Worm (Caenorhabditis elegans) whole organism, L4 larva: Measurements from ENCODE around the gene daf-14.

Experiments used
- F26F4.8 ChIP-seq: fragments of 200-800 bp; sonication (Bioruptor generic); conservative IDR thresholded peaks from 2 replicates; pipeline ENCODE4 v1.3.6; 2022; ENCODE audit warnings: missing genetic modification characterization, missing compliant biosample characterization
- F44E2.7 ChIP-seq: fragments of 200-800 bp; sonication (Bioruptor generic); IDR thresholded peaks from 2 replicates; pipeline ENCODE4 v2.1.2; 2022; ENCODE audit warnings: missing genetic modification characterization, missing compliant biosample characterization
- Y105C5A.15 ChIP-seq: fragments of 200-800 bp; sonication (Bioruptor generic); IDR thresholded peaks from 2 replicates; pipeline ENCODE4 v1.3.6; 2022; ENCODE audit warnings: missing genetic modification characterization, missing compliant biosample characterization
- Y48G9A.11 ChIP-seq: fragments of 200-800 bp; sonication (Bioruptor generic); IDR thresholded peaks from 2 replicates; pipeline ENCODE4 v1.3.6; 2022; ENCODE audit warnings: missing genetic modification reagents, missing genetic modification characterization, missing compliant biosample characterization
- Y5F2A.4 ChIP-seq: fragments of 200-800 bp; sonication (Bioruptor generic); optimal IDR thresholded peaks from 2 replicates; lab custom pipeline; 2018; ENCODE audit warnings: mild to moderate bottlenecking, missing genetic modification characterization, missing compliant biosample characterization
- ZK337.2 ChIP-seq: fragments of 200-800 bp; sonication (Bioruptor generic); IDR thresholded peaks from 2 replicates; pipeline ENCODE4 v1.3.6; 2022; ENCODE audit warnings: missing genetic modification reagents, missing genetic modification characterization, missing compliant biosample characterization
- aha-1 ChIP-seq: fragments of 150-350 bp; peaks from one replicate; lab custom pipeline; 2014; ENCODE audit warnings: missing biosample characterization, missing genetic modification characterization
- attf-4 ChIP-seq: sonication (generic microtip); optimal IDR thresholded peaks from 3 replicates; lab custom pipeline; 2017; ENCODE audit warnings: missing biosample characterization, missing genetic modification characterization
- ceh-20 ChIP-seq: fragments of 200-800 bp; sonication (Bioruptor generic); IDR thresholded peaks from 2 replicates; pipeline ENCODE4 v1.3.6; 2022; ENCODE audit warnings: missing genetic modification reagents, missing genetic modification characterization, missing compliant biosample characterization
- ceh-62 ChIP-seq: sonication (generic microtip); optimal IDR thresholded peaks from 2 replicates; lab custom pipeline; 2017; ENCODE audit warnings: missing biosample characterization, missing genetic modification characterization
- ces-1 ChIP-seq: fragments of 150-350 bp; sonication (generic microtip); optimal IDR thresholded peaks from 4 replicates; lab custom pipeline; 2014; ENCODE audit warnings: missing biosample characterization, missing genetic modification reagents, missing genetic modification characterization
- ctbp-1 ChIP-seq: fragments of 200-800 bp; sonication (Bioruptor generic); IDR thresholded peaks from 2 replicates; pipeline ENCODE4 v1.3.6; 2022; ENCODE audit warnings: missing genetic modification reagents, missing genetic modification characterization, missing compliant biosample characterization
- daf-16 ChIP-seq, 3 experiments: sonication (generic microtip); optimal IDR thresholded peaks; 2 replicates each; lab custom pipeline; 2016 to 2017; ENCODE audit warnings: missing genetic modification characterization in 3 of 3, missing genetic modification reagents in 3 of 3, mild to moderate bottlenecking in 2 of 3, missing compliant biosample characterization in 2 of 3, missing biosample characterization in 1 of 3, moderate library complexity in 1 of 3
- daf-8 ChIP-seq: fragments of 200-800 bp; sonication (Bioruptor generic); IDR thresholded peaks from 2 replicates; pipeline ENCODE4 v1.3.6; 2022; ENCODE audit warnings: missing genetic modification characterization, missing compliant biosample characterization
- dmd-6 ChIP-seq: fragments of 200-800 bp; sonication (Bioruptor generic); IDR thresholded peaks from 2 replicates; pipeline ENCODE4 v1.3.6; 2022; ENCODE audit warnings: missing genetic modification reagents, missing genetic modification characterization, missing compliant biosample characterization
- dmd-9 ChIP-seq: fragments of 200-800 bp; sonication (Bioruptor generic); IDR thresholded peaks from 2 replicates; pipeline ENCODE4 v1.3.6; 2022; ENCODE audit warnings: missing genetic modification reagents, missing genetic modification characterization, missing compliant biosample characterization
- hlh-11 ChIP-seq: fragments of 200-800 bp; sonication (Bioruptor generic); optimal IDR thresholded peaks from 2 replicates; lab custom pipeline; 2018; ENCODE audit warnings: mild to moderate bottlenecking, missing genetic modification characterization, missing compliant biosample characterization
- lin-29 ChIP-seq: fragments of 200-800 bp; sonication (Bioruptor generic); IDR thresholded peaks from 2 replicates; pipeline ENCODE4 v1.3.6; 2022; ENCODE audit warnings: missing genetic modification reagents, missing genetic modification characterization, missing compliant biosample characterization
- lin-38 ChIP-seq: fragments of 200-800 bp; sonication (Bioruptor generic); IDR thresholded peaks from 2 replicates; pipeline ENCODE4 v1.3.6; 2022; ENCODE audit warnings: missing genetic modification reagents, missing genetic modification characterization, missing compliant biosample characterization
- lin-39 ChIP-seq: fragments of 150-350 bp; optimal IDR thresholded peaks from 2 replicates; lab custom pipeline; 2014; ENCODE audit warnings: missing biosample characterization, missing genetic modification reagents, missing genetic modification characterization
- lir-3 ChIP-seq: sonication (generic microtip); optimal IDR thresholded peaks from 2 replicates; lab custom pipeline; 2016; ENCODE audit warnings: mild to moderate bottlenecking, missing genetic modification characterization, missing compliant biosample characterization
- madf-5 ChIP-seq, 2 experiments: fragments of 200-800 bp; sonication (Bioruptor generic); IDR thresholded peaks; 2 replicates each; pipeline ENCODE4 v1.3.6; 2022; ENCODE audit warnings: missing compliant biosample characterization in 2 of 2, missing genetic modification characterization in 2 of 2
- madf-9 ChIP-seq: fragments of 200-800 bp; sonication (Bioruptor generic); conservative IDR thresholded peaks from 2 replicates; pipeline ENCODE4 v1.3.6; 2022; ENCODE audit warnings: missing genetic modification reagents, missing genetic modification characterization, missing compliant biosample characterization
- mes-2 ChIP-seq: sonication (generic microtip); optimal IDR thresholded peaks from 2 replicates; lab custom pipeline; 2016; ENCODE audit warnings: missing genotype, mild to moderate bottlenecking, missing genetic modification characterization, missing compliant biosample characterization; ENCODE audit not compliant: poor library complexity, severe bottlenecking
- nhr-11 ChIP-seq: fragments of 150-350 bp; optimal IDR thresholded peaks from 2 replicates; lab custom pipeline; 2014; ENCODE audit warnings: missing biosample characterization, missing genetic modification characterization
- nhr-111 ChIP-seq: fragments of 200-800 bp; sonication (Bioruptor generic); optimal IDR thresholded peaks from 2 replicates; lab custom pipeline; 2018; ENCODE audit warnings: mild to moderate bottlenecking, missing genetic modification characterization, missing compliant biosample characterization
- nhr-25 ChIP-seq: sonication (generic microtip); optimal IDR thresholded peaks from 2 replicates; lab custom pipeline; 2017; ENCODE audit warnings: missing genetic modification characterization, mild to moderate bottlenecking, missing compliant biosample characterization, antibody characterized with exemption, moderate library complexity, borderline replicate concordance; ENCODE audit not compliant: insufficient read depth
- nhr-28 ChIP-seq: fragments of 150-350 bp; optimal IDR thresholded peaks from 2 replicates; lab custom pipeline; 2014; ENCODE audit warnings: missing biosample characterization, missing genetic modification characterization
- nhr-42 ChIP-seq: fragments of 200-800 bp; sonication (Bioruptor generic); IDR thresholded peaks from 2 replicates; pipeline ENCODE4 v1.3.6; 2022; ENCODE audit warnings: missing genetic modification characterization, missing compliant biosample characterization
- nhr-48 ChIP-seq: sonication (generic microtip); optimal IDR thresholded peaks from 2 replicates; lab custom pipeline; 2016; ENCODE audit warnings: mild to moderate bottlenecking, missing genetic modification characterization, missing compliant biosample characterization
- nhr-76 ChIP-seq: fragments of 150-350 bp; optimal IDR thresholded peaks from 2 replicates; lab custom pipeline; 2014; ENCODE audit warnings: missing biosample characterization, missing genetic modification characterization
- pha-4 ChIP-seq, 2 experiments: fragments of 150-350 bp in 1 of 2; fragments of 200-800 bp in 1 of 2; sonication (Bioruptor generic) in 1 of 2; IDR thresholded peaks in 1 of 2; optimal IDR thresholded peaks in 1 of 2; 2 replicates each; pipeline versions ENCODE4 v1.3.6 to Lab custom; 2014 to 2022; ENCODE audit warnings: missing genetic modification characterization in 2 of 2, missing genetic modification reagents in 2 of 2, missing biosample characterization in 1 of 2, missing compliant biosample characterization in 1 of 2
- php-3 ChIP-seq: fragments of 200-800 bp; sonication (Bioruptor generic); IDR thresholded peaks from 2 replicates; pipeline ENCODE4 v1.3.6; 2022; ENCODE audit warnings: missing genetic modification reagents, missing genetic modification characterization, missing compliant biosample characterization
- pqm-1 ChIP-seq: sonication (generic microtip); optimal IDR thresholded peaks from 2 replicates; lab custom pipeline; 2017; ENCODE audit warnings: missing biosample characterization, missing genetic modification characterization
- sdz-12 ChIP-seq: fragments of 200-800 bp; sonication (Bioruptor generic); optimal IDR thresholded peaks from 2 replicates; lab custom pipeline; 2018; ENCODE audit warnings: mild to moderate bottlenecking, missing genetic modification characterization, missing compliant biosample characterization
- unc-62 ChIP-seq, 3 experiments: fragments of 150-350 bp in 1 of 3; sonication (generic microtip); optimal IDR thresholded peaks in 2 of 3; peaks in 1 of 3; 1 replicate in 1 of 3; 2 replicates in 2 of 3; lab custom pipeline; 2014 to 2017; ENCODE audit warnings: missing biosample characterization in 3 of 3, missing genetic modification characterization in 3 of 3, missing genetic modification reagents in 3 of 3, missing genotype in 1 of 3
- vab-7 ChIP-seq: fragments of 200-800 bp; sonication (Bioruptor generic); IDR thresholded peaks from 2 replicates; pipeline ENCODE4 v1.3.6; 2022; ENCODE audit warnings: missing genetic modification reagents, missing genetic modification characterization, missing compliant biosample characterization
- zfp-2 ChIP-seq: sonication (generic microtip); optimal IDR thresholded peaks from 2 replicates; lab custom pipeline; 2016; ENCODE audit warnings: mild to moderate bottlenecking, missing genetic modification characterization, missing compliant biosample characterization
- zfp-3 ChIP-seq: fragments of 200-800 bp; sonication (Bioruptor generic); conservative IDR thresholded peaks from 2 replicates; pipeline ENCODE4 v1.3.6; 2022; ENCODE audit warnings: missing genetic modification reagents, missing genetic modification characterization, missing compliant biosample characterization
- zip-11 ChIP-seq: fragments of 200-800 bp; sonication (Bioruptor generic); IDR thresholded peaks from 2 replicates; pipeline ENCODE4 v1.3.6; 2022; ENCODE audit warnings: missing genetic modification characterization, missing compliant biosample characterization

The daf-14 gene

DNA sequence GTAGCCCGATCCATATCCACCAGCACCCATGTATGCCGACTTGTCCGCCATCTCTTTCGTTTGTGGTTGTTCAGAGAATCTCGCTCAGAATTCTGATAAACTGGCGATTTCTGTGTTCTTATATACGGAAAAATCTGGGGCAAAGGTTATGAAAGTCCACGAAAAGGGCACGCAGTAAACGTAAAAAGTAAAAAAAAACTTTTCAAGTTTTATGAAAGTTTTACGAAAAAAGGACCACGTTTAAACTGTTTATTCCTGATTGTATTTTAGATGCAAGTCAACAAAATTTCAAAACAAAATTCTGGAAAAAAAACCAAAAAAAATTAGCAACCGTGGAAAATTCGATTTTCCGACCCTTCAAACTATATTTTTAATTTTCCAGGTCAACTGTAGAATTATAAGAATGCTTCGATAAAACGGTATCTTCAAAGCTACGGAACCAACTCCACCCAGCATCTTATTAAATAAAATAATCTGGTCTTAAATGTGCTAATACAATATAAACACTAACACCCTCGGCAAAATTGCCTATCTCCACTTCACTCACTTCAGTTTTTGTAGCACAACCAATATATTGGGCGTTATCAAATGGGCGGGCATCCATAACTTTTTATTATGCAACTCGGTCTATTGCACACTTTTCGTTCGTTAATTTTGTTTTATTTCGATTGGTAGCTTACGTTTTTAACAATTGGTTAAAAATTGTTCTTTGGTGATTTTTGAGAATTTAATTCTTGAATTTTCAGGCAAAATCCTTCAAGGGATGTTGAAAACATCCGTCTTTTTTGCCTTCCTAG is 18.9 kb downstream of the daf-14 start, which contains the start of the genes nspd-7 and Y43C5A.2:
TSS of gene nspd-7 (minus strand) at position 51 of the 797 bp plus-strand sequence.
TSS of gene Y43C5A.2 (plus strand) at position 747 of the 797 bp plus-strand sequence.
- TF ChIP-seq lir-3 (tag; lab: Kevin White, UChicago) (no peak), nhr-42 (no peak), zfp-2 (tag; lab: Kevin White, UChicago) (no peak), nhr-76 (tag; lab: Kevin White, UChicago) (no peak), dmd-6 (GFP tag; lab: Robert Waterston, UW) (peak; percentile 8; the same call in 1 of the 2 replicates), lin-29 (GFP tag; lab: Robert Waterston, UW) (no peak), nhr-11 (tag; lab: Kevin White, UChicago) (no peak), nhr-25 (tag; lab: Kevin White, UChicago) (no peak), Y48G9A.11 (GFP tag; lab: Robert Waterston, UW) (no peak), F26F4.8 (GFP tag; lab: Robert Waterston, UW) (no peak), Y5F2A.4 (no peak), pqm-1 (tag; lab: Kevin White, UChicago) (peak; percentile 6), nhr-28 (tag; lab: Kevin White, UChicago) (peak; percentile 58), zip-11 (GFP tag; lab: Robert Waterston, UW) (no peak), unc-62 (GFP tag; optimal IDR thresholded peaks at IDR 0.05 in 1 of 2; lab: Kevin White, UChicago) (peak in 1 of 2 experiments; percentile 51), unc-62 (tag; optimal IDR thresholded peaks at IDR 0.05; lab: Kevin White, UChicago) (no peak), dmd-9 (GFP tag; lab: Robert Waterston, UW) (no peak), madf-9 (GFP tag; lab: Robert Waterston, UW) (no peak), aha-1 (no peak), Y105C5A.15 (GFP tag; lab: Robert Waterston, UW) (no peak), lin-38 (no peak), nhr-48 (no peak), php-3 (GFP tag; lab: Robert Waterston, UW) (0 out of 2 replicates have a peak, but pooled peaks have one; percentile 13), ceh-20 (GFP tag; lab: Robert Waterston, UW) (no peak), ZK337.2 (no peak), lin-39 (tag; lab: Kevin White, UChicago) (no peak), sdz-12 (GFP tag; lab: Kevin White, UChicago) (no peak), zfp-3 (GFP tag; lab: Robert Waterston, UW) (no peak), ces-1 (GFP tag; lab: Kevin White, UChicago) (no peak), daf-16 (GFP tag; optimal IDR thresholded peaks at IDR 0.05; lab: Kevin White, UChicago) (no peak), daf-16 (tag; optimal IDR thresholded peaks at IDR 0.05; lab: Kevin White, UChicago) (no peak), attf-4 (no peak), F44E2.7 (GFP tag; lab: Robert Waterston, UW) (no peak), madf-5 (GFP tag; IDR thresholded peaks at IDR 0.05; lab: Robert Waterston, UW) (no peak), nhr-111 (GFP tag; lab: Kevin White, UChicago) (no peak), ctbp-1 (GFP tag; lab: Robert Waterston, UW) (no peak), ceh-62 (tag; lab: Kevin White, UChicago) (no peak), pha-4 (GFP tag; IDR thresholded peaks at IDR 0.05; lab: Robert Waterston, UW) (no peak), pha-4 (tag; optimal IDR thresholded peaks at IDR 0.05; lab: Kevin White, UChicago) (no peak), daf-8 (no peak), mes-2 (tag; lab: Kevin White, UChicago) (no peak), hlh-11 (tag; lab: Kevin White, UChicago) (no peak), vab-7 (no peak)
